Fruit fly (Drosophila melanogaster): ENCODE measurements around the gene TkR99D.
A peak's percentile ranks its signal among the peaks of the same experiment; 100 is the strongest.

TkR99D gene

DNA sequence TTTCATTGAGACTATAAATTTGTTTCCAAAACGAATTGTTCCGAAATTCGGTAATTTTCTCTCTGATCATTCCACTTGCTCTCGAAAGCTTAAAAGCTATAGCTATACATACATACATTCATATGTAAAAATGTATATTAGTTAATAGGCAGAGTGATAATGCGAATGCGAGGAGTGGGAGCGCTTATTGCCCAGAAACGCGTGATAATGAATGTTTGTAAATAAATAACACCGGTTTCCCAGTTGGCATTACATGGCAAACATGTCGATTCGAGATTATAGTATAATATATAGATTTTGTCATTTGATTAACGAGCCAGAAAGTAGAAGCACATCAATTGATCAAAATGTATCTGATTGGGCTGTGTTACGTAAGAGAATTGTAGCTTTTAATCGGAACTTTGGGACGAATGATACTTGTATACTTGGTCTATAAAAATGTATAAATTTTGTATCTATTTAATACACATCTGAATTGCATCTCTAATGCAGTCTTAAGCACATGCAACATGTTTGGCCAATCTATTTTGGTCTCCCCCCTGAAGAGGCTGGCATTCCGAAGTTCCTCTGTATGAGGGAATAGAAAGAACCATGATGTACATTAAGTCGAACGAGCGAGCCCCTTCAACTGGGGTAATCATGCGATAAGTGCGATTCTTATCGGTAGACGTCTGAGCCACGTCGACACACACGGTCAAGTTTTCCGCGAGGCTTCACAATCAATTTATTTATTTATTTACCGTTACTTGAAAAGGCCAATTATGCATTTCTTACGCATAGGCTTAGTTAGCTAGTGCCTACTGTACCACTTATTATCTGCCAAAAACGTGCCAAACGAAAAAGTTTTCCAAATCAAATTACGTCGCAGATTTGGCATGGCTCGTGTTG, 43.6 kb upstream of the TkR99D start (continued):
- no peak for TF ChIP-seq tgo (GFP tag; IDR thresholded peaks at IDR 0.05)
- no peak for TF ChIP-seq Atf3 (GFP tag; optimal IDR thresholded peaks at IDR 0.05)
- TF ChIP-seq Ravus (GFP tag; IDR thresholded peaks at IDR 0.05) = no peak
- TF ChIP-seq CG18476 (GFP tag; optimal IDR thresholded peaks at IDR 0.05) = no peak
- TF ChIP-seq CG11560 (tag; IDR thresholded peaks at IDR 0.05) = no peak
- no peak for TF ChIP-seq kni (GFP tag; optimal IDR thresholded peaks at IDR 0.05)
- no peak for TF ChIP-seq corto (GFP tag; optimal IDR thresholded peaks at IDR 0.05)
- no peak for TF ChIP-seq zfh1 (GFP tag; IDR thresholded peaks at IDR 0.05)
- TF ChIP-seq Fer3 (tag; optimal IDR thresholded peaks at IDR 0.05) = peak; percentile 35
- TF ChIP-seq CTCF (GFP tag; optimal IDR thresholded peaks at IDR 0.05) = no peak
- no peak for TF ChIP-seq CrebB (tag; optimal IDR thresholded peaks at IDR 0.05)
- 0 out of 2 replicates have a peak, but pooled peaks have one; percentile 39 for TF ChIP-seq CG11085 (GFP tag; IDR thresholded peaks at IDR 0.05)
- TF ChIP-seq CG42726 (GFP tag; IDR thresholded peaks at IDR 0.05; ENCODE audit: partially characterized antibody) = no peak
- TF ChIP-seq Side (GFP tag; optimal IDR thresholded peaks at IDR 0.05) = no peak
- TF ChIP-seq CG12659 (GFP tag; optimal IDR thresholded peaks at IDR 0.05) = peak; percentile 11
- peak; percentile 95 for TF ChIP-seq cwo (GFP tag; optimal IDR thresholded peaks at IDR 0.05)
- no peak for TF ChIP-seq CG17328 (GFP tag; IDR thresholded peaks at IDR 0.05)
- TF ChIP-seq grau (tag; optimal IDR thresholded peaks at IDR 0.05) = peak; percentile 80
- no peak for TF ChIP-seq CG16863 (GFP tag; optimal IDR thresholded peaks at IDR 0.05)
- no peak for TF ChIP-seq CG17361 (GFP tag; IDR thresholded peaks at IDR 0.05)
- no peak for TF ChIP-seq crp (GFP tag; optimal IDR thresholded peaks at IDR 0.05)
- TF ChIP-seq CG2129 (GFP tag; IDR thresholded peaks at IDR 0.05; ENCODE audit: partially characterized antibody) = no peak
- TF ChIP-seq rib (GFP tag; IDR thresholded peaks at IDR 0.05) = peak; percentile 68; the same call in 1 of the 2 replicates
- no peak for TF ChIP-seq Neu2 (GFP tag; optimal IDR thresholded peaks at IDR 0.05; ENCODE audit: borderline replicate concordance)
- no peak for TF ChIP-seq CG32767 (GFP tag; IDR thresholded peaks at IDR 0.05)
- no peak for TF ChIP-seq Jarid2 (GFP tag; optimal IDR thresholded peaks at IDR 0.05)
- TF ChIP-seq CG30020 (tag; optimal IDR thresholded peaks at IDR 0.05) = no peak
- no peak for TF ChIP-seq unpg (GFP tag; optimal IDR thresholded peaks at IDR 0.05)
- TF ChIP-seq Pdp1 (GFP tag; optimal IDR thresholded peaks at IDR 0.05) = peak in 1 of 2 experiments; percentile 88
- TF ChIP-seq CG14710 (tag; optimal IDR thresholded peaks at IDR 0.05) = no peak
- TF ChIP-seq CG14014 (GFP tag; IDR thresholded peaks at IDR 0.05) = no peak; the same call in 1 of the 2 replicates
- no peak for TF ChIP-seq hth (optimal IDR thresholded peaks at IDR 0.05)
- peak; percentile 38; the same call in 1 of the 2 replicates for TF ChIP-seq GATAe (GFP tag; conservative IDR thresholded peaks at IDR 0.05)
- no peak for TF ChIP-seq CG14965 (GFP tag; optimal IDR thresholded peaks at IDR 0.05; ENCODE audit: borderline replicate concordance)
- peak; percentile 7 for TF ChIP-seq ems (GFP tag; optimal IDR thresholded peaks at IDR 0.05)
- no peak for TF ChIP-seq Poxn (GFP tag; IDR thresholded peaks at IDR 0.05)
- no peak for TF ChIP-seq fu2 (GFP tag; optimal IDR thresholded peaks at IDR 0.05)
- TF ChIP-seq pita (GFP tag; optimal IDR thresholded peaks at IDR 0.05) = no peak
- no peak for TF ChIP-seq CG10565 (GFP tag; optimal IDR thresholded peaks at IDR 0.05)
- TF ChIP-seq CG7357 (GFP tag; IDR thresholded peaks at IDR 0.05) = no peak
- TF ChIP-seq repo (GFP tag; optimal IDR thresholded peaks at IDR 0.05) = no peak
- TF ChIP-seq E2f1 (GFP tag; IDR thresholded peaks at IDR 0.05) = no peak
- no peak; the same call in 1 of the 2 replicates for TF ChIP-seq sisA (GFP tag; IDR thresholded peaks at IDR 0.05)
- TF ChIP-seq pnt (GFP tag; optimal IDR thresholded peaks at IDR 0.05) = no peak
- TF ChIP-seq CHES-1-like (GFP tag; optimal IDR thresholded peaks at IDR 0.05) = no peak
- TF ChIP-seq pho (GFP tag; optimal IDR thresholded peaks at IDR 0.05) = no peak
- no peak for TF ChIP-seq croc (GFP tag; conservative IDR thresholded peaks at IDR 0.05)
- no peak for TF ChIP-seq dimm (GFP tag; IDR thresholded peaks at IDR 0.05)
- peak; percentile 6 for TF ChIP-seq CG7839 (tag; optimal IDR thresholded peaks at IDR 0.05)
